Fruit fly (Drosophila melanogaster) whole organism, adult: ENCODE data around the gene CG34012.

Experiments used
- CG11617 ChIP-seq: fragments of 200-800 bp; sonication (Bioruptor generic); optimal IDR thresholded peaks from 2 replicates; lab custom pipeline; 2017; ENCODE audit warnings: mild to moderate bottlenecking, missing biosample characterization, missing genetic modification reagents, missing genetic modification characterization
- CG12768 ChIP-seq: fragments of 200-800 bp; sonication (Bioruptor generic); optimal IDR thresholded peaks from 2 replicates; lab custom pipeline; 2017; ENCODE audit warnings: missing biosample characterization, missing genetic modification characterization, mild to moderate bottlenecking, moderate library complexity, missing genetic modification reagents
- CG14711 ChIP-seq: fragments of 200-800 bp; sonication (Bioruptor generic); optimal IDR thresholded peaks from 2 replicates; lab custom pipeline; 2018; ENCODE audit warnings: missing biosample characterization, mild to moderate bottlenecking, missing genetic modification characterization, moderate library complexity
- CG1620 ChIP-seq: fragments of 200-800 bp; sonication (Bioruptor generic); optimal IDR thresholded peaks from 2 replicates; lab custom pipeline; 2016; ENCODE audit warnings: missing biosample characterization, missing genetic modification characterization
- CG33017 ChIP-seq: fragments of 200-800 bp; sonication (Bioruptor generic); optimal IDR thresholded peaks from 2 replicates; lab custom pipeline; 2018; ENCODE audit warnings: missing biosample characterization, mild to moderate bottlenecking, missing genetic modification characterization, moderate library complexity
- CG5204 ChIP-seq: fragments of 200-800 bp; sonication (Bioruptor generic); optimal IDR thresholded peaks from 2 replicates; lab custom pipeline; 2016; ENCODE audit warnings: missing biosample characterization, missing genetic modification characterization
- CG7045 ChIP-seq: fragments of 200-800 bp; sonication (Bioruptor generic); optimal IDR thresholded peaks from 2 replicates; lab custom pipeline; 2017; ENCODE audit warnings: missing biosample characterization, mild to moderate bottlenecking, missing genetic modification characterization
- CG7101 ChIP-seq: fragments of 200-800 bp; sonication (Bioruptor generic); optimal IDR thresholded peaks from 2 replicates; lab custom pipeline; 2018; ENCODE audit warnings: missing biosample characterization, mild to moderate bottlenecking, missing genetic modification characterization, moderate library complexity
- Clk ChIP-seq: fragments of 200-800 bp; sonication (Bioruptor generic); optimal IDR thresholded peaks from 2 replicates; lab custom pipeline; 2017; ENCODE audit warnings: missing biosample characterization, missing genetic modification characterization
- Crg-1 ChIP-seq: fragments of 200-800 bp; sonication (Bioruptor generic); optimal IDR thresholded peaks from 2 replicates; lab custom pipeline; 2016; ENCODE audit warnings: missing biosample characterization, missing genetic modification characterization
- Hr96 ChIP-seq: fragments of 200-800 bp; sonication (Bioruptor generic); optimal IDR thresholded peaks from 2 replicates; lab custom pipeline; 2016; ENCODE audit warnings: missing biosample characterization, missing genetic modification characterization
- Mnt ChIP-seq: fragments of 200-800 bp; sonication (Bioruptor generic); optimal IDR thresholded peaks from 2 replicates; lab custom pipeline; 2016; ENCODE audit warnings: missing biosample characterization, mild to moderate bottlenecking, missing genetic modification characterization
- bab1 ChIP-seq: fragments of 200-800 bp; sonication (Bioruptor generic); optimal IDR thresholded peaks from 3 replicates; lab custom pipeline; 2019; ENCODE audit warnings: missing biosample characterization, mild to moderate bottlenecking, missing genetic modification characterization, moderate library complexity
- cic ChIP-seq: fragments of 200-800 bp; sonication (Bioruptor generic); optimal IDR thresholded peaks from 2 replicates; lab custom pipeline; 2017; ENCODE audit warnings: missing biosample characterization, mild to moderate bottlenecking, missing genetic modification characterization, moderate library complexity
- cnc ChIP-seq, 2 experiments: fragments of >200 bp; optimal IDR thresholded peaks; 2 replicates each; lab custom pipeline; 2017
- kay ChIP-seq: fragments of 200-800 bp; sonication (Bioruptor generic); peaks from one replicate; lab custom pipeline; 2016; ENCODE audit warnings: missing biosample characterization, missing genetic modification characterization, borderline replicate concordance
- ovo ChIP-seq: fragments of 200-800 bp; sonication (Bioruptor generic); optimal IDR thresholded peaks from 2 replicates; lab custom pipeline; 2016; ENCODE audit warnings: missing biosample characterization, missing genetic modification characterization
- pad ChIP-seq: fragments of 200-800 bp; sonication (Bioruptor generic); optimal IDR thresholded peaks from 3 replicates; lab custom pipeline; 2017; ENCODE audit warnings: missing biosample characterization, missing genetic modification characterization, mild to moderate bottlenecking, moderate library complexity, missing genetic modification reagents
- tj ChIP-seq: fragments of 200-800 bp; sonication (Bioruptor generic); optimal IDR thresholded peaks from 3 replicates; lab custom pipeline; 2017; ENCODE audit warnings: missing biosample characterization, mild to moderate bottlenecking, missing genetic modification characterization, moderate library complexity
- toe ChIP-seq: fragments of 200-800 bp; sonication (Bioruptor generic); optimal IDR thresholded peaks from 2 replicates; lab custom pipeline; 2016; ENCODE audit warnings: missing biosample characterization, missing genetic modification characterization

Gene CG34012

DNA sequence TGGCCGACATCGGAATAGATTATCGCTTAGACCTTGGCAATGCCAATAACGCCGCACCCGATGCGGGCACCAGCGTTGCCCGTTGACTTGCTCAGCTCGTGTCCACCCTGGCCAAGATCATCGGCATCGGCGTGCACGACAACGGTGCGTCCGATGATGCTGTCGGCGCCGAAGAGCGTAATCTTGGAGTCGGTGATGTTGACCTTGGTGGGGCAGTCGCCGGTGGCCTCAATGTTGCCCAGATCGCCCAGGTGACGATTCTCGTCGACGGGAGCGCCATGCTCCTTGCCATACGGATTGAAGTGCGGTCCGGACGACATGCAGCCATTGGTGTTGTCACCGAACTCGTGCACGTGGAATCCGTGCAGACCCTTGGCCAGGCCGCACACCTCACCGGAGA lies 3.1 kb upstream of the CG34012 start:
- TF ChIP-seq CG7101 (tag; lab: Kevin White, UChicago): no peak
- TF ChIP-seq cic: no peak
- no peak for TF ChIP-seq CG7045 (GFP tag; lab: Kevin White, UChicago)
- TF ChIP-seq tj: no peak
- TF ChIP-seq cnc (optimal IDR thresholded peaks at IDR 0.05; lab: Kevin White, UChicago): no peak
- no peak for TF ChIP-seq pad (GFP tag; lab: Kevin White, UChicago)
- no peak for TF ChIP-seq CG14711 (tag; lab: Kevin White, UChicago)
- TF ChIP-seq toe (GFP tag; lab: Kevin White, UChicago): no peak
- no peak for TF ChIP-seq ovo (GFP tag; lab: Kevin White, UChicago)
- TF ChIP-seq CG1620 (GFP tag; lab: Kevin White, UChicago): no peak
- TF ChIP-seq CG11617: no peak
- TF ChIP-seq CG5204 (GFP tag; lab: Kevin White, UChicago): no peak
- no peak for TF ChIP-seq Crg-1
- TF ChIP-seq kay: no peak
- no peak for TF ChIP-seq CG33017 (tag; lab: Kevin White, UChicago)

DNA sequence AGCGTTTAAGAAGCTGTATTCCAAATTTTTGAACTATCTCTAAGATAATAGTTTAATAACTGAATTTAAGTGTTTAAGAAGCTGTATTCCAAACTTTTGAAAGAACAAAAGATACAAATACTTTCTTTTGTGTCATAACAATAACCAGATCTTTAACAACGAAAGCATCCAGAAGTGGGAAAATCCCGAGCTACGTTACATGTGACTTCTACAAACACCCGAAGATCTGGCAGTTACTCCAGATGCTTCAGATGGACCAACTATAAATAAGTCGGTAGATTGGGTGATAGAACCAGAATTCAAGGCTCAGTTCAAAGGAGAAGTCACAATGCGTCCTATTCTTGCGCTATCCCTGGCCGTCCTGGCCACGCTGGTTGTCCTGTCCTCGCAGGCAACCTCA lies 1.4 kb downstream of the CG34012 start, which contains the start of gene CG12522:
CG12522 (plus strand) TSS at position 301 of the 400 bp plus-strand sequence.
- TF ChIP-seq cnc (optimal IDR thresholded peaks at IDR 0.05; lab: Kevin White, UChicago) (no peak), CG12768 (no peak), CG11617 (no peak), CG14711 (tag; lab: Kevin White, UChicago) (no peak), pad (GFP tag; lab: Kevin White, UChicago) (no peak), CG5204 (GFP tag; lab: Kevin White, UChicago) (no peak), ovo (GFP tag; lab: Kevin White, UChicago) (no peak), Hr96 (GFP tag; lab: Kevin White, UChicago) (no peak), cic (no peak), Clk (GFP tag; lab: Kevin White, UChicago) (no peak), kay (no peak), Crg-1 (no peak), CG1620 (GFP tag; lab: Kevin White, UChicago) (no peak), CG7045 (GFP tag; lab: Kevin White, UChicago) (no peak), CG33017 (tag; lab: Kevin White, UChicago) (no peak), bab1 (GFP tag; lab: Kevin White, UChicago) (no peak), CG7101 (tag; lab: Kevin White, UChicago) (no peak), toe (GFP tag; lab: Kevin White, UChicago) (no peak), tj (no peak), Mnt (GFP tag; lab: Kevin White, UChicago) (no peak)

DNA sequence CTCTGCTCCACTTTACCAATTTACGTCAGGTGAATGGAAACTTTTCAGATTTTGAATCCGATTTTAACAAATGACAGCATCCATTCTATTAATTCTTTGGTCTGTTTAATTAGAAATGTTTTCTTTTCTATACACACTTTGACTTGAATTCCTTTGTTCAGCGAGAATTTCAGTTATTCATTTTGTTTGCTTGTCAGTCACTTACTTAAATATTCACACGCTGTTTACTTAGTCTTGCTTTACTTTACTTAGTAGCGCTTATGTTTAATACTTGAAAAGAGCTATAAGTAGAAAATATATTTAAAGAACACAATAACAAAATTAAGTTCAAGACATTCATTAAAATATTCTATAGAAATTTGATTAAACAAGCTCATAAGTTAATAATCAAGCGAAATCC lies 1.9 kb downstream of the CG34012 start, which contains the start of gene CG32073:
CG32073 (minus strand) TSS at position 151 of the 400 bp plus-strand sequence.
- TF ChIP-seq Crg-1: no peak
- no peak for TF ChIP-seq CG1620 (GFP tag; lab: Kevin White, UChicago)
- no peak for TF ChIP-seq Hr96 (GFP tag; lab: Kevin White, UChicago)
- TF ChIP-seq cic: no peak
- TF ChIP-seq Clk (GFP tag; lab: Kevin White, UChicago): no peak
- TF ChIP-seq pad (GFP tag; lab: Kevin White, UChicago): no peak
- no peak for TF ChIP-seq bab1 (GFP tag; lab: Kevin White, UChicago)
- TF ChIP-seq CG7045 (GFP tag; lab: Kevin White, UChicago): no peak
- no peak for TF ChIP-seq CG7101 (tag; lab: Kevin White, UChicago)
- no peak for TF ChIP-seq cnc (optimal IDR thresholded peaks at IDR 0.05; lab: Kevin White, UChicago)
- no peak for TF ChIP-seq toe (GFP tag; lab: Kevin White, UChicago)
- no peak for TF ChIP-seq ovo (GFP tag; lab: Kevin White, UChicago)
- TF ChIP-seq CG33017 (tag; lab: Kevin White, UChicago): no peak
- TF ChIP-seq Mnt (GFP tag; lab: Kevin White, UChicago): no peak
- TF ChIP-seq kay: no peak
- no peak for TF ChIP-seq tj
- no peak for TF ChIP-seq CG11617
- TF ChIP-seq CG14711 (tag; lab: Kevin White, UChicago): no peak
- TF ChIP-seq CG5204 (GFP tag; lab: Kevin White, UChicago): no peak
- no peak for TF ChIP-seq CG12768

DNA sequence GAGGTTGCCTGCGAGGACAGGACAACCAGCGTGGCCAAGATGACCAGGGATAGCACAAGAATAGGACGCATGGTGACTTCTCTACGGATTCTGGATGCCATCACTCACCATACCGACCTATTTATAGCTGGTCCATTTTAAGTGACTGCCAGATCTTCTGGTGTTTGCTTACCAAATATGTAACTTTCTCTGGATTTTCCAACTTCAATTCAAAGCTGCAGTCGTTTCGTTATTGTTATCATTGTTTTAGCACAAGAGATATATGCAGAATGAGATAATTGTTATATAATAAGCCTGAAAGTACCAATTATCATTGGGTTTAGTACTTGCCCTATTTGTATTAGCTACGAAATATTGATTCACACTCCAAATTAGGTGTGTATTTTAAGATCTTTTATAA lies 5.5 kb downstream of the CG34012 start, which contains the start of gene CG32071:
CG32071 (minus strand) TSS at position 101 of the 400 bp plus-strand sequence.
- TF ChIP-seq CG11617: no peak
- no peak for TF ChIP-seq CG1620 (GFP tag; lab: Kevin White, UChicago)
- TF ChIP-seq cic: no peak
- no peak for TF ChIP-seq CG7045 (GFP tag; lab: Kevin White, UChicago)
- TF ChIP-seq CG14711 (tag; lab: Kevin White, UChicago): no peak
- TF ChIP-seq tj: no peak
- TF ChIP-seq Mnt (GFP tag; lab: Kevin White, UChicago): no peak
- TF ChIP-seq cnc (optimal IDR thresholded peaks at IDR 0.05; lab: Kevin White, UChicago): no peak
- TF ChIP-seq pad (GFP tag; lab: Kevin White, UChicago): no peak
- no peak for TF ChIP-seq CG33017 (tag; lab: Kevin White, UChicago)
- TF ChIP-seq kay: no peak
- TF ChIP-seq Clk (GFP tag; lab: Kevin White, UChicago): no peak

DNA sequence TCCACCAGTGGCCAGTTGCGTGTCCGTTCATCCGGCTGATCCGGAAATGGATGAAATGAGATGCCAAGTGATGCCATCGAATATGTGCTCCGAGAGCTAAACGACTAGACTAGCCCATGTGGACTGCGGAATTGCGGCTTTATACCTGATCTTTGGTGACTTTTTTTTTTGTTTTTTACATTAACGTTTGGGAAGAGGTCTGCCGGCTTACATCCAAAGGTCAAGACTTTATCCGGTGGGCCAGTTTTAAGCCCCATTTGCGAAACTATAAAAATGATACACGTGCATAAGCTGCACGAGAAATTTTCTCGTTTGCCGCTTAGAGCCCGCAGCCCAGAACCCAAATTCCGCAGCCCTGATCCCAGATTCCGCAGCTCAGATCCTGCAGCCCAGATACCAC lies 6.4 kb downstream of the CG34012 start, which contains the start of gene Elo68alpha:
Elo68alpha (minus strand) TSS at position 101 of the 400 bp plus-strand sequence.
- TF ChIP-seq CG12768: no peak
- no peak for TF ChIP-seq CG33017 (tag; lab: Kevin White, UChicago)
- TF ChIP-seq Clk (GFP tag; lab: Kevin White, UChicago): no peak

DNA sequence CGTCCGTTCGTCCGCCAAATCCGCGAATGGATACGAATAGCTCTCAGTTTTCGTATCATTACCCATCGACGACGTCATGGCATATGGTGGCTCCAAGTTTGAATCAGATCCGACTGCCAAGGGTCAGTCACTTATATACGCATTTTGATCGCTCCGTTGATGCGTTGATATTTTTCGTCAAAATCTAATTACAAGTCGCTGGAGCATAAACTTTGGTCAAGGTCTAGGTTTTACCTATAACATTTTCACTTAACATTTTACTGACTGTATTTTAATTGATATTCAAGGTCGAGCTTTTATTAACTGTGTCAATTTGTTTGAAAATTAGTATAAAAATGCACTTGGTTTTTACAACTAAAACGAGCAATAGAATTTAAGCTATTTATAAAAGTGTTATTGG lies 7.7 kb downstream of the CG34012 start, which contains the start of gene Elo68beta:
Elo68beta (minus strand) TSS at position 101 of the 400 bp plus-strand sequence.
- TF ChIP-seq Clk (GFP tag; lab: Kevin White, UChicago): no peak
- peak; percentile 19 for TF ChIP-seq kay
- TF ChIP-seq Crg-1: no peak
- TF ChIP-seq CG5204 (GFP tag; lab: Kevin White, UChicago): no peak
- TF ChIP-seq Mnt (GFP tag; lab: Kevin White, UChicago): no peak
